Fruit fly (Drosophila melanogaster): Measurements from ENCODE around the gene Flad2.

Flad2 gene

dm6 chr2L:13394903-13395302 is 17.4 kb upstream of the Flad2 start, which contains the start of gene RpL24 (continued):
- TF ChIP-seq CG17612 (GFP tag; IDR thresholded peaks at IDR 0.05) (peak; percentile 71; the same call in 1 of the 2 replicates), CG15601 (tag; optimal IDR thresholded peaks at IDR 0.05) (peak; percentile 84), CG14014 (GFP tag; IDR thresholded peaks at IDR 0.05) (peak; percentile 89), corto (GFP tag; optimal IDR thresholded peaks at IDR 0.05) (no peak), shn (GFP tag; optimal IDR thresholded peaks at IDR 0.05) (peak; percentile 89), CG4730 (GFP tag; IDR thresholded peaks at IDR 0.05) (no peak), CG12104 (GFP tag; optimal IDR thresholded peaks at IDR 0.05) (peak; percentile 91), CG11398 (GFP tag; optimal IDR thresholded peaks at IDR 0.05) (peak; percentile 93), Gsc (GFP tag; IDR thresholded peaks at IDR 0.05) (no peak), wek (GFP tag; optimal IDR thresholded peaks at IDR 0.05) (peak; percentile 98), CG11696 (GFP tag; IDR thresholded peaks at IDR 0.05) (peak; percentile 77), CG10462 (GFP tag; optimal IDR thresholded peaks at IDR 0.05) (peak; percentile 57), sens (GFP tag) (peak; percentile 97), CG4707 (GFP tag; optimal IDR thresholded peaks at IDR 0.05) (peak; percentile 91), Ets97D (GFP tag; optimal IDR thresholded peaks at IDR 0.05) (peak; percentile 99), ash1 (GFP tag; optimal IDR thresholded peaks at IDR 0.05) (peak; percentile 94), CG2116 (GFP tag; optimal IDR thresholded peaks at IDR 0.05) (peak; percentile 84), CG10147 (GFP tag; optimal IDR thresholded peaks at IDR 0.05) (peak; percentile 85), toy (GFP tag; IDR thresholded peaks at IDR 0.05) (peak; percentile 71; the same call in 1 of the 2 replicates), Sry-δ (GFP tag; optimal IDR thresholded peaks at IDR 0.05) (peak; percentile 55), chm (GFP tag; IDR thresholded peaks at IDR 0.05) (peak; percentile 97), HmgZ (tag; optimal IDR thresholded peaks at IDR 0.05) (peak; percentile 90), zf30C (GFP tag; optimal IDR thresholded peaks at IDR 0.05) (peak; percentile 67), Fer2 (tag; optimal IDR thresholded peaks at IDR 0.05) (peak; percentile 83), unc-4 (GFP tag; IDR thresholded peaks at IDR 0.05; ENCODE audit: partially characterized antibody) (no peak), CG6765 (GFP tag; optimal IDR thresholded peaks at IDR 0.05) (peak; percentile 99), jumu (GFP tag; optimal IDR thresholded peaks at IDR 0.05) (peak; percentile 63), Mad (GFP tag; optimal IDR thresholded peaks at IDR 0.05) (peak; percentile 92), hth (optimal IDR thresholded peaks at IDR 0.05) (no peak), ara (GFP tag; IDR thresholded peaks at IDR 0.05) (peak; percentile 71; the same call in 1 of the 2 replicates), CG3163 (GFP tag; optimal IDR thresholded peaks at IDR 0.05) (peak; percentile 82), amos (GFP tag; IDR thresholded peaks at IDR 0.05; ENCODE audit: partially characterized antibody) (no peak), chif (GFP tag; optimal IDR thresholded peaks at IDR 0.05) (peak; percentile 80 to 91), Dp (GFP tag; optimal IDR thresholded peaks at IDR 0.05) (peak; percentile 54), NC2β (GFP tag; optimal IDR thresholded peaks at IDR 0.05) (peak; percentile 97), NFAT (GFP tag; IDR thresholded peaks at IDR 0.05) (peak; percentile 91), CG18619 (GFP tag; optimal IDR thresholded peaks at IDR 0.05) (peak; percentile 95), scrt (GFP tag; optimal IDR thresholded peaks at IDR 0.05) (peak; percentile 93), nerfin-1 (tag; optimal IDR thresholded peaks at IDR 0.05) (peak; percentile 85), bcd (GFP tag; optimal IDR thresholded peaks at IDR 0.05) (peak; percentile 95), sug (tag; optimal IDR thresholded peaks at IDR 0.05) (peak; percentile 87), ewg (GFP tag; optimal IDR thresholded peaks at IDR 0.05) (peak; percentile 85), dysf (GFP tag; IDR thresholded peaks at IDR 0.05) (peak; percentile 82), tio (GFP tag; optimal IDR thresholded peaks at IDR 0.05) (no peak), CG10267 (tag; optimal IDR thresholded peaks at IDR 0.05) (peak; percentile 84), klu (GFP tag; IDR thresholded peaks at IDR 0.05) (peak; percentile 22; the same call in 1 of the 2 replicates), onecut (GFP tag; IDR thresholded peaks at IDR 0.05) (peak; percentile 94), lab (GFP tag; optimal IDR thresholded peaks at IDR 0.05) (peak; percentile 98), fd64A (GFP tag; optimal IDR thresholded peaks at IDR 0.05) (peak; percentile 93), CG18011 (GFP tag; optimal IDR thresholded peaks at IDR 0.05) (peak; percentile 83), HHEX (GFP tag; optimal IDR thresholded peaks at IDR 0.05) (peak; percentile 96)

Data from whole organism, embryonic.